Worm (Caenorhabditis elegans): Measurements from ENCODE around the gene sur-5.

The sur-5 gene

DNA sequence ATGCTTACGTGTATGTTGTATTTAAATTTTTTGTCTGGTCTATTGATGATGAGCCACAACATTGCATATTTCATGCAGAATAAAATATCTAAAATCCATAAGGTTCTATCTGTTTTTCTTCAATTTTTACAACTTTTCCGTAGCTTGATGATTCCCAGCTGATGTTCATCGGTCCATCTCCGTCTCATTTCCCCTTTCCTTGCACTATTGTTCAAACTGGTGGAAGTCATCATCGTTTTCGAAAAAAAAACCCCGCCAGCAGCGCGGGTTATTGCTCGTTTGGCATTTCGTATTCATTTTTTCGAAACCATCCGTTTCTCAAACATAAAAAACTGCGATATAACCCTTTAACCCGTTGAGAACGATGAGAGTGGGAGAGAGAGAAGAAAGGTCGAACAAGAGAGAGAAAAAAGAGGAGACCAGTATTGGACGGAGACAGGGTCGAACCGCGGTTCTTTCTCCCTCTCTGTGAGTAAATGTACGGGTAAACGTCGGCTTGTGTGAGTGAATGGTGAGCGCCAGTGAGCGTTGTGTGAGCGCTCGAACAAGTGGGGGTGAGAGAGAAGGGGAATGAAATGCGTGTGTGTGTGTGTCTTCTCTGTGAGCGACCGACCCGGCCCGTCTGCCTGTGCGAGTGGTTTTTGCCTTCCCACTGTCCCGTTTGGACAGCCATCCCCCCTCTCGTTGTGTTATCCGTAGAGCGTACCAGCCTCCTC is 40.6 kb downstream of the sur-5 start (continued):
- TF ChIP-seq sox-2 (GFP tag; IDR thresholded peaks at IDR 0.05) (no peak; the same call in 1 of the 2 replicates), nfya-1 (tag; optimal IDR thresholded peaks at IDR 0.05) (peak; percentile 91), npax-4 (tag; optimal IDR thresholded peaks at IDR 0.05) (no peak), ets-4 (tag; optimal IDR thresholded peaks at IDR 0.05) (peak; percentile 41), K09A11.1 (tag; optimal IDR thresholded peaks at IDR 0.05; ENCODE audit: insufficient read depth) (peak; percentile 56), nhr-232 (tag; optimal IDR thresholded peaks at IDR 0.05) (peak; percentile 12), nhr-11 (tag; optimal IDR thresholded peaks at IDR 0.05) (no peak), ceh-34 (tag; optimal IDR thresholded peaks at IDR 0.05) (peak; percentile 83), pqm-1 (tag; optimal IDR thresholded peaks at IDR 0.05) (peak; percentile 69)

DNA sequence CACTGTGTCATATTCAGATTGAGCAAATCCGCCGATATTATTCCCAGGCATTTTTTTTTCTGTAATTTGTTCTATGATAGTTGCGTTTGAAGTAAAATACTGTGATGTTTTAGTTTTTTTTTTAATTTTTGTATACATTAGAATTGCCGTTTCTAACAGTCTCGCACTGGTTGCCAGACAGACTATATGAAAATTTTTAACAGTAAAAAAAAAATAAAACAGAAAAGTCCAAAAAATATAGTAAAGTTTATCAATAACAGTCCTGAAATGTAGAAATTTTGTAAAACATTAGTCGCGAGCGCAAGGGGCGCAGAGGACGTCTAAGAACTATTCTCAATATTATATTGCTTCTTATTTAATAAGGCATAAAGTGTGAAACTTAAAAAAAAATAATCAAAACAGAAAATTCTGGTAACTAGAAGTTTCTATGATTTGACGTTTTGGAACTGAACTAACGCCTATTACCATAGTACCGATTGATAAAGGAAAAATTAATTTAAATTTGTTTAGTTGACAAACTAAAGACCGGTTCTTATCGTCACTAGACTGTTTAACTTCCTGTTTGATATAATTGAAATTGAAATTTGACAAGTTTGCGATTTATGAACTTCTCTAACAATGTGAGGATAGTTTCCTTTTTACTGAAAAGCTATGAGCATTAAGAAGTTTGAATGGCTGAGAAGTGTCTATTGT is 44.9 kb downstream of the sur-5 start, which contains the start of gene lact-1:
Gene lact-1 (minus strand): TSS at position 51 of the 693 bp plus-strand sequence.
- TF ChIP-seq unc-42 (tag; optimal IDR thresholded peaks at IDR 0.05), result no peak
- no peak for TF ChIP-seq tbx-7 (tag; optimal IDR thresholded peaks at IDR 0.05)
- TF ChIP-seq tbx-2 (tag; optimal IDR thresholded peaks at IDR 0.05), result no peak
- no peak for TF ChIP-seq ceh-6 (GFP tag; optimal IDR thresholded peaks at IDR 0.05)
- TF ChIP-seq ref-2 (tag; optimal IDR thresholded peaks at IDR 0.05), result no peak
- no peak for TF ChIP-seq hlh-8 (tag; optimal IDR thresholded peaks at IDR 0.05)
- no peak for TF ChIP-seq hlh-6 (tag; optimal IDR thresholded peaks at IDR 0.05)
- TF ChIP-seq zip-5 (tag; optimal IDR thresholded peaks at IDR 0.05), result no peak
- no peak for TF ChIP-seq ceh-18 (tag; optimal IDR thresholded peaks at IDR 0.05)
- no peak for TF ChIP-seq gmeb-2 (tag; optimal IDR thresholded peaks at IDR 0.05)
- TF ChIP-seq ceh-14 (tag; optimal IDR thresholded peaks at IDR 0.05), result no peak

DNA sequence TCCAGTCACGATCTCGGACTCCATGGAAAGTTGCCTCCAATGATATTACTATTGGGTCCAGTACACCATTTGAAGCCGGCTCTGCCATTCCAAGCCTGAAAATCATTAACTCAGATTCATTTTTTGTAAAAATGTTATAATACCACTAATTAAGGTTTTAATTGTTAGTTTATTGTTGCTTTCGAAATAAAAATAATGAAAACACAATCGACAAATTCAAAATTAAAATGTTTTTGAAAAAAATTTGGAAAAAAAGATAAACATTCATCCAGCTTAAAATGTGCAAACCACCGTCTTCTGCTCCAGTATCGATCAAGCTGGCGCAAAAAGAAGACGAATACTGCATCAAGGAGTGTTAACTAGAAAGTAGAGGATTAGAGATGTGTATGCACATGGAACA is 48.5 kb downstream of the sur-5 start, which contains the start of gene F46H5.5:
Gene F46H5.5 (minus strand): TSS at position 101 of the 400 bp plus-strand sequence.
- TF ChIP-seq sox-2 (GFP tag; IDR thresholded peaks at IDR 0.05), result no peak
- no peak for TF ChIP-seq hlh-15 (tag; optimal IDR thresholded peaks at IDR 0.05)
- no peak for TF ChIP-seq unc-3 (GFP tag; conservative IDR thresholded peaks at IDR 0.05)
- no peak for TF ChIP-seq unc-3 (tag; optimal IDR thresholded peaks at IDR 0.05)
- no peak for TF ChIP-seq pax-1 (tag; optimal IDR thresholded peaks at IDR 0.05)
- TF ChIP-seq pros-1 (tag; optimal IDR thresholded peaks at IDR 0.05), result no peak
- TF ChIP-seq zip-5 (tag; optimal IDR thresholded peaks at IDR 0.05), result no peak
- TF ChIP-seq ceh-9 (tag; optimal IDR thresholded peaks at IDR 0.05), result no peak
- TF ChIP-seq ceh-48 (tag; optimal IDR thresholded peaks at IDR 0.05), result no peak
- TF ChIP-seq pqm-1 (tag; optimal IDR thresholded peaks at IDR 0.05), result no peak
- no peak for TF ChIP-seq ceh-24 (tag; optimal IDR thresholded peaks at IDR 0.05)
- no peak for TF ChIP-seq ceh-31 (tag; optimal IDR thresholded peaks at IDR 0.05)
- no peak for TF ChIP-seq gmeb-2 (tag; optimal IDR thresholded peaks at IDR 0.05)

DNA sequence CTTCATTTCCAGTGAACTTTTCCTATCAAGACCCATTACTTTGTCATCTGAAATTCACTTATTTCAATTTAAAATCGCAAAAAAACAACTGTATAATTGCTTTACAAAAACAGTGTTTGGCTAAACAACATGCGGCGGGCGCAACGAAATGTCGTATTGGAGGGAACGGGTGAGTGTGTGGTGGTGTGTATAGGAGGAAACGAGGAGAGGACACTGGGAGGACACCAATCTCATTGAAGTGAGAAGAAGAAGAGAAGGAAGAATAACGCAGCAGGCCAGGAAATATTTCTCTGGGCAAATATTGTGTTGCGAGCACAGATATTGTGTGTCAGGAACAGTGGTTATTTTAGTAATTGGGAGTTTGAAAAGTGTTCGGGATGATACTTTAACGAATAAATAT is 50.8 kb downstream of the sur-5 start, which contains the start of gene F46H5.4:
Gene F46H5.4 (minus strand): TSS at position 53 of the 400 bp plus-strand sequence.
- TF ChIP-seq pat-9 (tag; optimal IDR thresholded peaks at IDR 0.05) (no peak), pax-1 (tag; optimal IDR thresholded peaks at IDR 0.05) (no peak), sdc-2 (tag; optimal IDR thresholded peaks at IDR 0.05) (peak; percentile 48), hlh-15 (tag; optimal IDR thresholded peaks at IDR 0.05) (no peak), nfya-1 (tag; optimal IDR thresholded peaks at IDR 0.05) (peak; percentile 28), ceh-2 (tag; optimal IDR thresholded peaks at IDR 0.05) (peak; percentile 4), tbx-2 (tag; optimal IDR thresholded peaks at IDR 0.05) (peak; percentile 50), ceh-24 (tag; optimal IDR thresholded peaks at IDR 0.05) (no peak), ets-4 (tag; optimal IDR thresholded peaks at IDR 0.05) (no peak), ceh-19 (GFP tag; optimal IDR thresholded peaks at IDR 0.05) (peak; percentile 35), ceh-30 (tag; optimal IDR thresholded peaks at IDR 0.05) (no peak), unc-86 (tag; optimal IDR thresholded peaks at IDR 0.05) (no peak), ceh-6 (GFP tag; optimal IDR thresholded peaks at IDR 0.05) (no peak), mec-3 (tag; optimal IDR thresholded peaks at IDR 0.05; ENCODE audit: borderline replicate concordance) (no peak), C08G9.2 (tag; optimal IDR thresholded peaks at IDR 0.05) (no peak), C38D4.7 (GFP tag; optimal IDR thresholded peaks at IDR 0.05) (no peak), ref-2 (tag; optimal IDR thresholded peaks at IDR 0.05) (peak; percentile 49), ztf-16 (tag; optimal IDR thresholded peaks at IDR 0.05) (no peak), hlh-8 (tag; optimal IDR thresholded peaks at IDR 0.05) (no peak), K02D7.2 (tag; optimal IDR thresholded peaks at IDR 0.05) (no peak), unc-3 (GFP tag; conservative IDR thresholded peaks at IDR 0.05) (no peak), unc-3 (tag; optimal IDR thresholded peaks at IDR 0.05) (no peak), dmd-4 (tag; optimal IDR thresholded peaks at IDR 0.05; ENCODE audit: borderline replicate concordance) (peak; percentile 29), ceh-18 (tag; optimal IDR thresholded peaks at IDR 0.05) (peak; percentile 2), ceh-31 (tag; optimal IDR thresholded peaks at IDR 0.05) (no peak), che-1 (tag; optimal IDR thresholded peaks at IDR 0.05) (no peak), K09A11.1 (tag; optimal IDR thresholded peaks at IDR 0.05; ENCODE audit: insufficient read depth) (no peak), unc-55 (GFP tag; optimal IDR thresholded peaks at IDR 0.05) (no peak), unc-42 (tag; optimal IDR thresholded peaks at IDR 0.05) (peak; percentile 56)
